Fruit fly (Drosophila melanogaster): ENCODE results near the gene Caf1-180.
A peak's percentile ranks its signal among the peaks of the same experiment; 100 is the strongest.

Gene Caf1-180

dm6 chrX:8627171-8627570 lies 21.1 kb upstream of the Caf1-180 start (continued):
- TF ChIP-seq CG12236 (GFP tag; optimal IDR thresholded peaks at IDR 0.05) (peak; percentile 18), Dad (GFP tag; optimal IDR thresholded peaks at IDR 0.05) (peak; percentile 79), Aef1 (GFP tag; IDR thresholded peaks at IDR 0.05) (0 out of 3 replicates have a peak, but pooled peaks have one; percentile 17), lilli (GFP tag; optimal IDR thresholded peaks at IDR 0.05) (peak; percentile 59), CG3726 (GFP tag; IDR thresholded peaks at IDR 0.05) (peak; percentile 70; the same call in 2 of the 3 replicates), Xrp1 (GFP tag; IDR thresholded peaks at IDR 0.05) (peak; percentile 91), sob (GFP tag; IDR thresholded peaks at IDR 0.05) (peak; percentile 58; the same call in 1 of the 2 replicates), cwo (GFP tag; optimal IDR thresholded peaks at IDR 0.05) (no peak), twi (tag; optimal IDR thresholded peaks at IDR 0.05) (peak; percentile 62), CG17328 (GFP tag; IDR thresholded peaks at IDR 0.05) (peak; percentile 84), Nf-YC (tag; optimal IDR thresholded peaks at IDR 0.05) (peak; percentile 14), shn (GFP tag; optimal IDR thresholded peaks at IDR 0.05) (peak; percentile 34), kah (GFP tag; optimal IDR thresholded peaks at IDR 0.05) (no peak), Side (GFP tag; optimal IDR thresholded peaks at IDR 0.05) (peak; percentile 80), CG8359 (GFP tag; optimal IDR thresholded peaks at IDR 0.05; ENCODE audit: borderline replicate concordance) (peak; percentile 72), hth (optimal IDR thresholded peaks at IDR 0.05) (no peak), Blimp-1 (GFP tag; optimal IDR thresholded peaks at IDR 0.05) (peak; percentile 81), CG43689 (GFP tag; IDR thresholded peaks at IDR 0.05) (no peak), mirr (GFP tag; optimal IDR thresholded peaks at IDR 0.05) (no peak), CG12769 (tag; optimal IDR thresholded peaks at IDR 0.05) (peak; percentile 66), Tbp (GFP tag; optimal IDR thresholded peaks at IDR 0.05) (no peak), Max (GFP tag; optimal IDR thresholded peaks at IDR 0.05) (peak; percentile 1), pnt (GFP tag; optimal IDR thresholded peaks at IDR 0.05) (peak; percentile 88), peb (GFP tag; IDR thresholded peaks at IDR 0.05) (peak; percentile 60), Bgb (GFP tag; IDR thresholded peaks at IDR 0.05; ENCODE audit: partially characterized antibody) (no peak), CG7372 (GFP tag; IDR thresholded peaks at IDR 0.05) (peak; percentile 52), grau (tag; optimal IDR thresholded peaks at IDR 0.05) (peak; percentile 66), CG12219 (GFP tag; optimal IDR thresholded peaks at IDR 0.05) (peak; percentile 78), CG13775 (GFP tag; optimal IDR thresholded peaks at IDR 0.05) (peak; percentile 56), CG10959 (GFP tag; IDR thresholded peaks at IDR 0.05) (peak; percentile 84), CG32772 (GFP tag; IDR thresholded peaks at IDR 0.05) (peak; percentile 74), tgo (GFP tag; IDR thresholded peaks at IDR 0.05) (peak; percentile 50; the same call in 2 of the 3 replicates), Spps (tag; optimal IDR thresholded peaks at IDR 0.05) (peak; percentile 76), Hey (tag; optimal IDR thresholded peaks at IDR 0.05) (no peak), CG11696 (GFP tag; IDR thresholded peaks at IDR 0.05) (0 out of 2 replicates have a peak, but pooled peaks have one; percentile 20), emc (GFP tag; optimal IDR thresholded peaks at IDR 0.05) (no peak), CG3838 (GFP tag; optimal IDR thresholded peaks at IDR 0.05) (no peak), MBD-R2 (GFP tag; IDR thresholded peaks at IDR 0.05) (no peak), CG12155 (GFP tag; optimal IDR thresholded peaks at IDR 0.05) (no peak), CG12071 (GFP tag; optimal IDR thresholded peaks at IDR 0.05) (peak; percentile 22), ERR (GFP tag; optimal IDR thresholded peaks at IDR 0.05) (peak; percentile 58), lbe (GFP tag; optimal IDR thresholded peaks at IDR 0.05) (no peak), stc (GFP tag; IDR thresholded peaks at IDR 0.05) (peak; percentile 65), eyg (GFP tag; optimal IDR thresholded peaks at IDR 0.05) (peak; percentile 15), bigmax (GFP tag; optimal IDR thresholded peaks at IDR 0.05) (no peak), CHES-1-like (GFP tag; optimal IDR thresholded peaks at IDR 0.05) (peak; percentile 29), CG13624 (GFP tag; optimal IDR thresholded peaks at IDR 0.05) (peak; percentile 13), CG10462 (GFP tag; optimal IDR thresholded peaks at IDR 0.05) (peak; percentile 8), E2f2 (GFP tag; IDR thresholded peaks at IDR 0.05) (no peak; the same call in 1 of the 2 replicates), Atf3 (GFP tag; optimal IDR thresholded peaks at IDR 0.05) (peak; percentile 77), CG7786 (GFP tag; optimal IDR thresholded peaks at IDR 0.05) (peak; percentile 50), amos (GFP tag; IDR thresholded peaks at IDR 0.05; ENCODE audit: partially characterized antibody) (no peak)
